Worm (Caenorhabditis elegans) whole organism, L3 larva: ENCODE measurements around the gene dpy-26.

Experiments used
- ceh-16 ChIP-seq: sonication (generic microtip); optimal IDR thresholded peaks from 2 replicates; lab custom pipeline; 2017; ENCODE audit warnings: missing biosample characterization, missing genetic modification characterization
- nhr-12 ChIP-seq: fragments of 150-350 bp; optimal IDR thresholded peaks from 2 replicates; lab custom pipeline; 2014; ENCODE audit warnings: missing biosample characterization, missing genetic modification characterization
- nhr-237 ChIP-seq: fragments of 150-350 bp; optimal IDR thresholded peaks from 2 replicates; lab custom pipeline; 2014; ENCODE audit warnings: missing biosample characterization, missing genetic modification characterization
- nhr-67 ChIP-seq: fragments of 150-350 bp; optimal IDR thresholded peaks from 2 replicates; lab custom pipeline; 2014; ENCODE audit warnings: missing biosample characterization, missing genetic modification characterization

- TF ChIP-seq nhr-12 (no peak), nhr-67 (tag; lab: Kevin White, UChicago) (no peak), nhr-237 (tag; lab: Kevin White, UChicago) (no peak), ceh-16 (tag; lab: Kevin White, UChicago) (no peak)
These were observed 41.0 kb downstream of the dpy-26 start, which contains the start of gene acl-13 for ce11 chrIV:12410167-12410566.
